Worm (Caenorhabditis elegans) whole organism, L4/young adult: ENCODE results near the gene cutl-24.

Experiments
- W03F9.2 ChIP-seq: fragments of 150-350 bp; optimal IDR thresholded peaks from 2 replicates; lab custom pipeline; 2014; ENCODE audit warnings: missing biosample characterization, missing genetic modification characterization
- dao-5 ChIP-seq: sonication (generic microtip); optimal IDR thresholded peaks from 2 replicates; lab custom pipeline; 2016; ENCODE audit warnings: missing genotype, missing genetic modification characterization, moderate library complexity, missing compliant biosample characterization
- him-1 ChIP-seq: sonication (generic microtip); optimal IDR thresholded peaks from 2 replicates; lab custom pipeline; 2016; ENCODE audit warnings: missing genotype, missing genetic modification reagents, missing genetic modification characterization, missing compliant biosample characterization

DNA sequence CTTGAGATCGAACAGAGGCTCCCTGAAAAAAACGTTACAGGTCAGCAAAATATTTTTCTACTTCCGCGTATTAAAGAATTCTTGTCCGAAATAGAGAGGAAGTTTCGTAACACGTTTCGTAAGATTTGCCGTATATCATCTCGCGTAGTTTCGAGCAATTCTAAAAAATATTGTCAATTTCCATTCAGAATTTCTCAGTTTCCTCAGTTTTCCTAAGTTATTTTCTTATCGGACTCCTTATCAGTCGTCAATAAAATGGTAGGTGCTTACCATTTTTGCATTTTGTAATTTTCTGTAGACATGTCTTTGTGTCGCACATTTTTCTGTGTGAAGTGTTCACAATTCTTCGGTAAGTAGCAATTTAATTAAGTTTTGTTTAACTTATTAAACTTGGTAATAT is 5.0 kb upstream of the cutl-24 start, which contains the start of gene Y38C1AA.19:
- TF ChIP-seq W03F9.2 (tag; lab: Kevin White, UChicago): no peak
- no peak for TF ChIP-seq him-1 (tag; lab: Kevin White, UChicago)
- no peak for TF ChIP-seq dao-5 (tag; lab: Kevin White, UChicago)
